Worm (Caenorhabditis elegans) whole organism, young adult: ENCODE results near the gene ttr-5.

ENCODE experiments used
- B0261.1 ChIP-seq: sonication (generic microtip); optimal IDR thresholded peaks from 2 replicates; lab custom pipeline; 2016; ENCODE audit warnings: mild to moderate bottlenecking, missing genetic modification characterization, moderate library complexity, missing compliant biosample characterization
- F49E8.2 ChIP-seq: sonication (generic microtip); optimal IDR thresholded peaks from 3 replicates; lab custom pipeline; 2017; ENCODE audit warnings: missing genetic modification characterization, mild to moderate bottlenecking, missing compliant biosample characterization, antibody characterized with exemption, moderate library complexity; ENCODE audit not compliant: insufficient read depth
- T26A5.8 ChIP-seq: sonication (generic microtip); optimal IDR thresholded peaks from 2 replicates; lab custom pipeline; 2016; ENCODE audit warnings: missing genetic modification characterization, missing compliant biosample characterization
- Y53G8AR.9 ChIP-seq: fragments of 200-800 bp; sonication (Bioruptor generic); conservative IDR thresholded peaks from 2 replicates; pipeline ENCODE4 v1.3.6; 2022; ENCODE audit warnings: missing genetic modification reagents, missing genetic modification characterization, missing compliant biosample characterization
- Y95B8A.8 ChIP-seq: fragments of 200-800 bp; sonication (Bioruptor generic); IDR thresholded peaks from 2 replicates; pipeline ENCODE4 v1.3.6; 2022; ENCODE audit warnings: missing genetic modification reagents, missing genetic modification characterization, missing compliant biosample characterization
- attf-6 ChIP-seq: fragments of 200-800 bp; sonication (Bioruptor generic); IDR thresholded peaks from 2 replicates; pipeline ENCODE4 v1.3.6; 2022; ENCODE audit warnings: missing genetic modification reagents, missing genetic modification characterization, missing compliant biosample characterization
- lin-26 ChIP-seq: fragments of 200-800 bp; sonication (Bioruptor generic); IDR thresholded peaks from 2 replicates; pipeline ENCODE4 v1.3.6; 2022; ENCODE audit warnings: missing genetic modification reagents, missing genetic modification characterization, missing compliant biosample characterization

DNA sequence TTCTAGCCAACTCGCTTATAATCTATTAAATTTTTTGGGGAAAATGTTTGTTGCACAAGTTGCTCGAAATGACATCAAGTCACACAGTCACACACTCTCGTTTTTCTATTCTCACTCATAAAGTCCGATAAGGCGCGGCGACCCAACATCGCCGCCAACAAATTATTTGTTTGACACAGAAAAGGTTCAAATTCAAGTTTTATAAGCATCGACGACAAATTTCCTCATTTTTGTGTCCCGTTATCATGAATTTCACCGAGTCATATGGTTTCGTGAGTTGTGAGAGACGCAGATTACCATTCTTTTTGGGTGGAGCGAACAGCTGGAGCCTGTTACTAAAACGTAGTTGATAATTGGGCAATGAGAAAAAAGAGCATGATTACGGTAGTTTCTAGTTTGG is 40.3 kb upstream of the ttr-5 start:
- TF ChIP-seq Y95B8A.8: no peak; the same call in 1 of the 2 replicates
- TF ChIP-seq F49E8.2 (tag; lab: Kevin White, UChicago): no peak
- TF ChIP-seq attf-6 (GFP tag; lab: Robert Waterston, UW): no peak
- TF ChIP-seq lin-26 (GFP tag; lab: Robert Waterston, UW): no peak
- TF ChIP-seq Y53G8AR.9: no peak
- TF ChIP-seq B0261.1 (tag; lab: Kevin White, UChicago): no peak
- no peak for TF ChIP-seq T26A5.8 (tag; lab: Kevin White, UChicago)
